Worm (Caenorhabditis elegans) whole organism, late embryonic: Measurements from ENCODE around the gene inf-1.
A peak's percentile ranks its signal among the peaks of the same experiment; 100 is the strongest.

Experiments used
- T23F11.4 ChIP-seq: fragments of 200-800 bp; sonication (Bioruptor generic); optimal IDR thresholded peaks from 2 replicates; lab custom pipeline; 2018; ENCODE audit warnings: mild to moderate bottlenecking, missing genetic modification characterization, missing compliant biosample characterization
- ama-1 ChIP-seq: fragments of 150-350 bp; optimal IDR thresholded peaks from 2 replicates; lab custom pipeline; 2014
- ceh-19 ChIP-seq: fragments of 200-800 bp; sonication (Bioruptor generic); optimal IDR thresholded peaks from 2 replicates; lab custom pipeline; 2018; ENCODE audit warnings: mild to moderate bottlenecking, missing genetic modification characterization, missing compliant biosample characterization
- ceh-22 ChIP-seq: sonication (generic microtip); optimal IDR thresholded peaks from 2 replicates; lab custom pipeline; 2017; ENCODE audit warnings: missing biosample characterization, missing genetic modification characterization
- ceh-9 ChIP-seq: sonication (generic microtip); optimal IDR thresholded peaks from 2 replicates; lab custom pipeline; 2016; ENCODE audit warnings: mild to moderate bottlenecking, missing genetic modification characterization, inconsistent platforms, missing compliant biosample characterization
- dve-1 ChIP-seq: sonication (generic microtip); optimal IDR thresholded peaks from 2 replicates; lab custom pipeline; 2017; ENCODE audit warnings: antibody characterized with exemption, mild to moderate bottlenecking, missing genetic modification characterization, missing compliant biosample characterization
- lin-11 ChIP-seq: fragments of 200-800 bp; sonication (Bioruptor generic); optimal IDR thresholded peaks from 2 replicates; lab custom pipeline; 2018; ENCODE audit warnings: mild to moderate bottlenecking, missing genetic modification characterization, missing compliant biosample characterization
- pqm-1 ChIP-seq: sonication (generic microtip); optimal IDR thresholded peaks from 2 replicates; lab custom pipeline; 2016; ENCODE audit warnings: missing genetic modification characterization, missing compliant biosample characterization

ce11 chrIII:6888497-6888896 lies 41.4 kb upstream of the inf-1 start:
- TF ChIP-seq T23F11.4 (GFP tag; lab: Kevin White, UChicago) (no peak), ceh-22 (tag; lab: Kevin White, UChicago) (no peak), dve-1 (peak; percentile 12), lin-11 (no peak), pqm-1 (tag; lab: Kevin White, UChicago) (no peak), ceh-9 (tag; lab: Kevin White, UChicago) (no peak), ceh-19 (GFP tag; lab: Kevin White, UChicago) (no peak), ama-1 (lab: Kevin White, UChicago) (no peak)
